Worm (Caenorhabditis elegans) whole organism, early embryonic: ENCODE data around the gene dhs-24.
"Not testable (repeated sequence)": the region's sequence is repeated elsewhere in the genome, so short reads cannot be mapped to it uniquely, and the experiment has no call there.

Experiments used
- B0310.2 ChIP-seq: sonication (generic microtip); optimal IDR thresholded peaks from 2 replicates; lab custom pipeline; 2016; ENCODE audit warnings: mild to moderate bottlenecking, missing genetic modification characterization, missing compliant biosample characterization
- F13C5.2 ChIP-seq: sonication (generic microtip); optimal IDR thresholded peaks from 2 replicates; lab custom pipeline; 2017; ENCODE audit warnings: mild to moderate bottlenecking, missing genetic modification characterization, inconsistent platforms, missing compliant biosample characterization
- aly-1 ChIP-seq: sonication (generic microtip); optimal IDR thresholded peaks from 2 replicates; lab custom pipeline; 2016; ENCODE audit warnings: missing genetic modification characterization, missing compliant biosample characterization
- ama-1 ChIP-seq: fragments of 150-350 bp; optimal IDR thresholded peaks from 2 replicates; lab custom pipeline; 2014
- ceh-13 ChIP-seq: fragments of 200-800 bp; sonication (Bioruptor generic); optimal IDR thresholded peaks from 2 replicates; lab custom pipeline; 2018; ENCODE audit warnings: mild to moderate bottlenecking, missing genetic modification characterization, missing compliant biosample characterization
- ceh-36 ChIP-seq: sonication (generic microtip); optimal IDR thresholded peaks from 2 replicates; lab custom pipeline; 2016; ENCODE audit warnings: missing genetic modification characterization, inconsistent platforms, missing compliant biosample characterization
- ets-7 ChIP-seq: sonication (generic microtip); optimal IDR thresholded peaks from 2 replicates; lab custom pipeline; 2016; ENCODE audit warnings: missing genotype, missing genetic modification characterization, missing compliant biosample characterization
- flt-1 ChIP-seq: fragments of 200-800 bp; sonication (Bioruptor generic); IDR thresholded peaks from 2 replicates; pipeline ENCODE4 v1.3.6; 2022; ENCODE audit warnings: missing genetic modification characterization, missing compliant biosample characterization
- hmbx-1 ChIP-seq: sonication (generic microtip); optimal IDR thresholded peaks from 2 replicates; lab custom pipeline; 2016; ENCODE audit warnings: mild to moderate bottlenecking, missing genetic modification characterization, missing compliant biosample characterization
- hmg-4 ChIP-seq: fragments of 200-800 bp; sonication (Bioruptor generic); optimal IDR thresholded peaks from 2 replicates; lab custom pipeline; 2018; ENCODE audit warnings: mild to moderate bottlenecking, missing genetic modification characterization, missing compliant biosample characterization
- hnd-1 ChIP-seq: sonication (generic microtip); optimal IDR thresholded peaks from 2 replicates; lab custom pipeline; 2016; ENCODE audit warnings: missing genetic modification characterization, missing compliant biosample characterization
- pes-1 ChIP-seq: fragments of 200-800 bp; sonication (Bioruptor generic); IDR thresholded peaks from 2 replicates; pipeline ENCODE4 v1.3.6; 2022; ENCODE audit warnings: missing genetic modification reagents, missing genetic modification characterization, missing compliant biosample characterization
- scrt-1 ChIP-seq: fragments of 200-800 bp; sonication (Bioruptor generic); IDR thresholded peaks from 2 replicates; pipeline ENCODE4 v1.3.6; 2022; ENCODE audit warnings: missing genetic modification characterization, missing compliant biosample characterization
- sea-1 ChIP-seq: fragments of 200-800 bp; sonication (Bioruptor generic); conservative IDR thresholded peaks from 2 replicates; pipeline ENCODE4 v1.3.6; 2022; ENCODE audit warnings: missing genetic modification characterization, missing compliant biosample characterization
- tbx-11 ChIP-seq: fragments of 200-800 bp; sonication (Bioruptor generic); IDR thresholded peaks from 2 replicates; pipeline ENCODE4 v1.3.6; 2022; ENCODE audit warnings: missing genetic modification characterization, missing compliant biosample characterization
- tbx-37 ChIP-seq: fragments of 200-800 bp; sonication (Bioruptor generic); conservative IDR thresholded peaks from 2 replicates; pipeline ENCODE4 v1.3.6; 2022; ENCODE audit warnings: missing genetic modification reagents, missing genetic modification characterization, missing compliant biosample characterization
- tra-4 ChIP-seq: sonication (generic microtip); optimal IDR thresholded peaks from 2 replicates; lab custom pipeline; 2017; ENCODE audit warnings: missing genetic modification characterization, missing compliant biosample characterization

dhs-24 gene

DNA sequence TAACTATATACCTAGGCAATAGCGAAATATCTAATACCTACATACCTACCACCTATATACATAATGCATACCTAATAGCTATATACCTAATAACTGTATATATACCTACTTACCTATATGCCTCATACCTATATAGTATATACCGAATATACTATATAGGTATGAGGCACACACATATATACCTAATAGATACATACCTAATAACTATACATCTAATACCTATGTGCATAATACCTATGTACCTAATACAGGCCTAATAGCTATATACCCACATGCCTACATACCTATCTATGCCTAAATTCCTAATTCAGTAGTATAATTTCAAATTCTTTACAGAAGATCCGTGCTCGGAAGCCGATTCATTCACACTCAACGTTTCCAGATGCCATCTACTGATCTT lies 8.1 kb upstream of the dhs-24 start:
- no peak for TF ChIP-seq hmbx-1
- TF ChIP-seq ama-1 = no peak
- TF ChIP-seq pes-1 (GFP tag; lab: Robert Waterston, UW) = no peak

DNA sequence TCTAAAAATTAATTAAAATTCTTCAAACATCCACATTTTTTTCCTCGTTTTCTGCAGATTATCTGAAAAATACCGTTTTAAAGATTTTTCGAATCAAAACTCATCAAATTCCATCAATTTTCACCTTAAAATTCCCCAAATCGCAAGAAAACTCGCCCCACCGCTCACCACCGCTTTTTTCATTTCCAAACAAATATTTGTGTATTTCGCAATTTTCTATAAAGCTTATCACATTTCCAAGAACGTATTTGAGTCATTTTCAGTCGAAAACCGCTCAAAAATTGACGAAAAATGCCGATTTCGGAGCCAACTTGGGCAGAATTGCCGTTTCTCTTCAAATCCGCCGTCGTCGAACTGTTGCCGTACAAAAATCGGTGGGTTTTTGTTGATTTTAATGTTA lies 3.3 kb upstream of the dhs-24 start, which contains the start of gene Y60A3A.8:
Gene Y60A3A.8 (plus strand): TSS at position 258 of the 400 bp plus-strand sequence.
- not testable (repeated sequence) for TF ChIP-seq ama-1; tra-4 (tag; lab: Kevin White, UChicago); tbx-37 (GFP tag; lab: Robert Waterston, UW)

DNA sequence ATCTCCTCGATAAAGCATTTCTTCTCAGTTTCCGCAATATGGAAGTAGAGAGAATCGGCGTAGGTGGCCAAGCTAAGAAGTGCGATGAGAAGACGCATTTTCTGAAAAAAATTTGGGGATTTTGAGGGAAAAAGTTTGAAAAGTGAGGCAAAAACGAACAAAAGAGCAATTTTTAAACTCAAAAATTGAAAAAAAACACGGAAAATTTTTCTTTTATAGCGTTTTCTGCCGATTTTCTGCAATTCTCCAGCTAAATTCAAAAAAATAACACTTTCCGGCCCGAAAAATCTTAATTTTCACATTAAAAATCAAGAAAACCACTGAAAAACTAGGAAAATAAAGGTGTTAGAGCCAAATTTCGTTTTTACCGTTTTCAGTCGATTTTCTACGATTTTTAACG lies 2.6 kb upstream of the dhs-24 start, which contains the start of gene tmed-4:
Gene tmed-4 (minus strand): TSS at position 101 of the 400 bp plus-strand sequence.
- TF ChIP-seq scrt-1; F13C5.2 (tag; lab: Kevin White, UChicago); flt-1: not testable (repeated sequence)

DNA sequence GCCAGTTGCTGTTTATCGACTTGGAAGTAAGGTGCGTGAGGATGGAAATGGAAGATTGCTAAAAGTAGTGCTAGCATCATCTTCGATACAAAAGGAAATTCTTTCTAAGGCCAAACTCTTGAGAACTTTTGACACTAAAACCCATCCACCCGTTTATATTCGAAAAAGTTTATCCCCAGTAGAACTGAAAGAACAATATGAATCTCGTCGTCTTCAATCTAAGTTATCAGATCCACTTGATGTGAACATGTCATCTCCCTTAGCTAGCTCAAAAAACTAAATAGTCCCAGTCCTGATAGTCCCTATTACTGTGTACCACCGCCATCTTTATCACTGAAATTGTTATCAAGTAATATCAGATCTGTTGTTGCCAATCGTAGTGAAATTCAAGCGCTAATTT lies 9.5 kb downstream of the dhs-24 start:
- no peak for TF ChIP-seq tra-4 (tag; lab: Kevin White, UChicago)
- TF ChIP-seq F13C5.2 (tag; lab: Kevin White, UChicago) = no peak
- TF ChIP-seq ceh-13 = no peak
- TF ChIP-seq tbx-37 (GFP tag; lab: Robert Waterston, UW) = no peak
- no peak for TF ChIP-seq hnd-1 (tag; lab: Kevin White, UChicago)
- TF ChIP-seq hmg-4 = no peak
- TF ChIP-seq pes-1 (GFP tag; lab: Robert Waterston, UW) = no peak
- TF ChIP-seq B0310.2 (tag; lab: Kevin White, UChicago) = no peak
- no peak for TF ChIP-seq ets-7
- TF ChIP-seq aly-1 (tag; lab: Kevin White, UChicago) = no peak
- TF ChIP-seq ama-1 = no peak
- TF ChIP-seq tbx-11 (GFP tag; lab: Robert Waterston, UW) = no peak
- TF ChIP-seq scrt-1 = no peak
- no peak for TF ChIP-seq sea-1 (GFP tag; lab: Robert Waterston, UW)
- no peak for TF ChIP-seq hmbx-1
- TF ChIP-seq flt-1 = no peak
- no peak for TF ChIP-seq ceh-36 (tag; lab: Kevin White, UChicago)

DNA sequence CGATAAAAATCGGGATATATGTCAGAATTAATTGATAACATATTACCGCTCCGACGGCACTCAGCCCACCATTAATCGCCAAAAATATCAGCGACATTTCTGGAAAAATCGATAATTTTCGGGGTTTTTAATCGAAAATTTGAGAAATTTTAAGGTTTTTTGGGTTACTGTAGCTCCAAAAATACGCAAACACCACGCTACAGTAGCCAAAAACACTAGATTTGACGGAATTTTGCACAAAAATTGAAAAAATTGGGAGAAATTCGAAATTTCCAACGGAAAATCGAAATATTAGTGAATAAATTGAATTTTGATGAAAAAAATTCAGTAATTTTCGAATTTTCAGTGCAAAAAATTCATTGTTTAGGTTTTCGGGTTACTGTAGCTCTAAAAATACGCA lies 12.2 kb downstream of the dhs-24 start, which contains the start of gene algn-7:
Gene algn-7 (minus strand): TSS at position 101 of the 400 bp plus-strand sequence.
- no peak for TF ChIP-seq hmbx-1
- TF ChIP-seq pes-1 (GFP tag; lab: Robert Waterston, UW) = no peak
- no peak for TF ChIP-seq tbx-11 (GFP tag; lab: Robert Waterston, UW)
- no peak for TF ChIP-seq hnd-1 (tag; lab: Kevin White, UChicago)
- no peak for TF ChIP-seq tbx-37 (GFP tag; lab: Robert Waterston, UW)

DNA sequence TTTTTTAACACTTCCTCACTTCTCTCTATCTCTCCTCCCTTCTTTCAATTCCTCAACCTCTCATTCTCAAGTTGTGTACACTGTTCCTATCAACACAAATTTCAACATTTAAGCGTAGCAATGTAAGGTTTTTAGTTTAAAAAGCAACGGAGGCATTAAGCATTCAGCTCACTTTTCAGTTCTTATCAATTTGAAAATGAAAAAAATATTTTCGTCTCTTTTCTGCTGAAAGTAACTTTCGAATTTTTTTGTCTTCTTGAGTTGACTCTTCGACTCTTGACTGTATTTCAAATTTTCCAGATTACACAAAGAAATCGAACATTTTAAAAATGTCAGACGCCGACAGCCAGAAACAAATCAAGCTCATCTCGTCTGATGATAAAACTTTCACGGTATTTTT lies 22.5 kb downstream of the dhs-24 start, which contains the start of gene skr-4:
Gene skr-4 (plus strand): TSS at position 301 of the 400 bp plus-strand sequence.
- TF ChIP-seq tra-4 (tag; lab: Kevin White, UChicago) (no peak), pes-1 (GFP tag; lab: Robert Waterston, UW) (no peak), hmg-4 (no peak), tbx-11 (GFP tag; lab: Robert Waterston, UW) (no peak), hnd-1 (tag; lab: Kevin White, UChicago) (no peak), B0310.2 (tag; lab: Kevin White, UChicago) (no peak), aly-1 (tag; lab: Kevin White, UChicago) (no peak), ceh-36 (tag; lab: Kevin White, UChicago) (no peak), hmbx-1 (no peak), F13C5.2 (tag; lab: Kevin White, UChicago) (no peak), scrt-1 (no peak), sea-1 (GFP tag; lab: Robert Waterston, UW) (no peak), ets-7 (no peak)

DNA sequence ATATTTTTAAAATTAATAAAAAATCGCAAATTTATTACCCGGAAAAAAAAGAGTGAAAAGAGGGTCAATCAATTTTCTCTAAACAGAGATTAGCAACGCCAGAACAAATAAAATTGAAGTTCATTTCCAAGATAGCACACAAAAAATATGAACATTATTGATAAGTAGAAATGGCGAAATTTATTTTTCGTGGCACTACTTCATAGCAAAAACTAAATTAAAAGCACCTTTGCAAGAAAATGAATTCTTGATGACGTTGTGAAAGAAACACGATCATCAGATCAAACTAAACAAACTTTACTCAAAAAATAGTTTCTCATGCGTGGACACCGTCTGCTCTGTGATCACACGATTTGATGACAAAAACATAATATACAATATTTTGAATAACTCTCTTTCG lies 23.8 kb downstream of the dhs-24 start, which contains the start of gene Y60A3A.16:
Gene Y60A3A.16 (minus strand): TSS at position 101 of the 400 bp plus-strand sequence.
- TF ChIP-seq ceh-36 (tag; lab: Kevin White, UChicago) (no peak), ama-1 (no peak), aly-1 (tag; lab: Kevin White, UChicago) (no peak), scrt-1 (no peak), ceh-13 (no peak), hmbx-1 (no peak), ets-7 (no peak), tbx-11 (GFP tag; lab: Robert Waterston, UW) (no peak), F13C5.2 (tag; lab: Kevin White, UChicago) (no peak), sea-1 (GFP tag; lab: Robert Waterston, UW) (no peak), hnd-1 (tag; lab: Kevin White, UChicago) (no peak), hmg-4 (no peak), flt-1 (no peak), pes-1 (GFP tag; lab: Robert Waterston, UW) (no peak), tra-4 (tag; lab: Kevin White, UChicago) (no peak), B0310.2 (tag; lab: Kevin White, UChicago) (no peak), tbx-37 (GFP tag; lab: Robert Waterston, UW) (no peak)

DNA sequence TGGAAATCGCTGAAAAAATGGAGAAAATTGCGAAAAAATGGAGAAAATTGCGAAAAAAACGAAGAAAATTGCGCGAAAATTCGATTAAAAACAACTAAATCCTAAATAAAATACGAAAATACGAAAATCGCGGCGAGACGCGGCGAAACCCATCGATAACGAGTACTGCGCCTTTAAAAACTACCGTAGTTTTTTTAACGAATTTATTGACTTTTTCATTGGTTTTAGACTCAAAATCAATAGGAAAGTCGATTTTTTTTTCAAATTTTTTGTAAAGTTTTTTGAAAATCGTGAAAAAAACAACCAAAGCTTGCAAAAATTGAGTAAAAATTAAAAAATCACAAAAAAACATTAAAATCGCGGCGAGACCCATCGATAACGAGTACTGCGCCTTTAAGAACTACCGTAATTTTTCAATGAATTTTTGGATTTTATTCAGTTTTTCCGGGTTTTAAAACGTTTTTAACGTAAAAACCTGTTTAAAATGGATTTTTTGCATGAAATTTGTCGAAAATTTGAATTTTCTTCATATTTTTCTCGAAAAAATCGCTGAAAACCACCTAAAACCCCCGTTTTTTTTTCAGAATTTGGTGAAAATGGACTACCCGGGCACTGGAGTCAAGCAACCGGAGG lies 30.3 kb downstream of the dhs-24 start, which contains the start of the genes chk-2 and Y60A3A.19:
Gene chk-2 (minus strand): TSS at position 51 of the 633 bp plus-strand sequence.
Gene Y60A3A.19 (plus strand): TSS at position 583 of the 633 bp plus-strand sequence.
- TF ChIP-seq aly-1 (tag; lab: Kevin White, UChicago) (no peak), flt-1 (no peak), F13C5.2 (tag; lab: Kevin White, UChicago) (no peak), tbx-11 (GFP tag; lab: Robert Waterston, UW) (no peak), B0310.2 (tag; lab: Kevin White, UChicago) (no peak), hmbx-1 (no peak), ceh-13 (no peak)
